Fruit fly (Drosophila melanogaster): ENCODE results near the gene CG9743.

The CG9743 gene

dm6 chr3R:30235253-30235652, 32.5 kb upstream of the CG9743 start (continued):
- TF ChIP-seq gsb-n (tag; optimal IDR thresholded peaks at IDR 0.05) (peak; percentile 10), CG9817 (tag; optimal IDR thresholded peaks at IDR 0.05) (peak; percentile 1), fd102C (GFP tag; optimal IDR thresholded peaks at IDR 0.05) (no peak), CG3281 (GFP tag; optimal IDR thresholded peaks at IDR 0.05) (peak; percentile 38), E2f1 (GFP tag; IDR thresholded peaks at IDR 0.05) (0 out of 2 replicates have a peak, but pooled peaks have one; percentile 30), chif (GFP tag; optimal IDR thresholded peaks at IDR 0.05) (peak in 1 of 2 experiments; percentile 8), tgo (GFP tag; IDR thresholded peaks at IDR 0.05) (peak; percentile 37; the same call in 1 of the 3 replicates), nau (GFP tag; optimal IDR thresholded peaks at IDR 0.05) (no peak), kah (GFP tag; optimal IDR thresholded peaks at IDR 0.05) (no peak), dmrt99B (tag; optimal IDR thresholded peaks at IDR 0.05) (peak; percentile 60), CG10462 (GFP tag; optimal IDR thresholded peaks at IDR 0.05) (no peak), Dip2 (GFP tag; IDR thresholded peaks at IDR 0.05) (no peak), Fer3 (tag; optimal IDR thresholded peaks at IDR 0.05) (peak; percentile 24), sna (GFP tag; IDR thresholded peaks at IDR 0.05; ENCODE audit: partially characterized antibody) (no peak), ind (GFP tag; optimal IDR thresholded peaks at IDR 0.05) (peak; percentile 8), PHDP (tag; optimal IDR thresholded peaks at IDR 0.05) (peak; percentile 10), oc (tag; optimal IDR thresholded peaks at IDR 0.05) (no peak), CG6813 (GFP tag; optimal IDR thresholded peaks at IDR 0.05) (peak; percentile 24), pum (GFP tag; optimal IDR thresholded peaks at IDR 0.05) (no peak), Hr51 (GFP tag; optimal IDR thresholded peaks at IDR 0.05) (peak in 1 of 2 experiments; percentile 56), sens (GFP tag) (peak; percentile 84), CG13894 (tag; optimal IDR thresholded peaks at IDR 0.05) (no peak), CG4282 (GFP tag; optimal IDR thresholded peaks at IDR 0.05) (no peak), ranshi (GFP tag; IDR thresholded peaks at IDR 0.05) (peak; percentile 53; the same call in 1 of the 2 replicates), grau (tag; optimal IDR thresholded peaks at IDR 0.05) (peak; percentile 27), jing (GFP tag; optimal IDR thresholded peaks at IDR 0.05) (no peak), hkb (optimal IDR thresholded peaks at IDR 0.05) (no peak), hkb (GFP tag; IDR thresholded peaks at IDR 0.05) (peak; percentile 57), CG10209 (GFP tag; optimal IDR thresholded peaks at IDR 0.05) (peak; percentile 1), az2 (GFP tag; optimal IDR thresholded peaks at IDR 0.05) (peak; percentile 11), CG1529 (GFP tag; optimal IDR thresholded peaks at IDR 0.05) (peak; percentile 18), HLH4C (GFP tag; IDR thresholded peaks at IDR 0.05; ENCODE audit: partially characterized antibody) (no peak), ci (GFP tag; IDR thresholded peaks at IDR 0.05) (peak; percentile 78; the same call in 2 of the 3 replicates), Blimp-1 (GFP tag; optimal IDR thresholded peaks at IDR 0.05) (peak; percentile 50), CkIIα-i1 (GFP tag; IDR thresholded peaks at IDR 0.05) (no peak), CG31224 (GFP tag; IDR thresholded peaks at IDR 0.05) (0 out of 2 replicates have a peak, but pooled peaks have one; percentile 13), CG6254 (GFP tag; optimal IDR thresholded peaks at IDR 0.05) (peak; percentile 23), unpg (GFP tag; optimal IDR thresholded peaks at IDR 0.05) (peak; percentile 49), gem (tag; optimal IDR thresholded peaks at IDR 0.05) (peak; percentile 53), CG2678 (tag; optimal IDR thresholded peaks at IDR 0.05) (peak; percentile 64), CG17328 (GFP tag; IDR thresholded peaks at IDR 0.05) (peak; percentile 46; the same call in 1 of the 2 replicates), CG7839 (tag; optimal IDR thresholded peaks at IDR 0.05) (peak; percentile 54), Side (GFP tag; optimal IDR thresholded peaks at IDR 0.05) (no peak), CG15601 (tag; optimal IDR thresholded peaks at IDR 0.05) (peak; percentile 30), dpn (GFP tag; optimal IDR thresholded peaks at IDR 0.05) (peak in 1 of 2 experiments; percentile 29), Ssrp (tag; optimal IDR thresholded peaks at IDR 0.05) (peak; percentile 37), CG12391 (tag; optimal IDR thresholded peaks at IDR 0.05) (peak; percentile 39), zfh1 (GFP tag; IDR thresholded peaks at IDR 0.05) (0 out of 3 replicates have a peak, but pooled peaks have one; percentile 24), H2.0 (GFP tag; IDR thresholded peaks at IDR 0.05) (0 out of 2 replicates have a peak, but pooled peaks have one; percentile 17), CG17802 (tag; optimal IDR thresholded peaks at IDR 0.05) (no peak)

All from whole organism, embryonic.